Fruit fly (Drosophila melanogaster) whole organism, larva: ENCODE results near the gene SA2.

ENCODE experiments used
- noc ChIP-seq: fragments of 200-800 bp; sonication (Bioruptor generic); optimal IDR thresholded peaks from 3 replicates; lab custom pipeline; 2019; ENCODE audit warnings: missing biosample characterization, mild to moderate bottlenecking, missing genetic modification characterization, moderate library complexity

SA2 gene

DNA sequence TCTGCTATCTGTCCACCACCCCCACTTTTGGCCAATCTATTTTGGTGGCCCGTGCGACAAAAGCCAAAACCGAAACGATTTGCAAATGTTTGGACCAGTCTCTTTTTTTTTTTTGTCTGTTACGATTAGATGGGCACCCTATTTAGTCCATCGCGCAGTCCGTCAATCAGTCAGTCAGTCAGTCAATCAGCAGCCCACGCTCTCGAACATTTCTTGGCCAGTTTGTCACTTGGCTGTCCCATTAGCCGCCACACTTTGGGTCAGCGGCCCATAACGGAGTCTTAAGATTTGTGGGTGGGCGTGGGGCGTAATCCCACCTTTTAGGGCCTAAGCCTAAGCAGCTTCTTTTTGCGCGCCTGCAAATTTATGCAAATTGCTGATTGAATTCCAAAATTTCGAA lies 43.2 kb downstream of the SA2 start:
- TF ChIP-seq noc (tag; lab: Kevin White, UChicago), result no peak

DNA sequence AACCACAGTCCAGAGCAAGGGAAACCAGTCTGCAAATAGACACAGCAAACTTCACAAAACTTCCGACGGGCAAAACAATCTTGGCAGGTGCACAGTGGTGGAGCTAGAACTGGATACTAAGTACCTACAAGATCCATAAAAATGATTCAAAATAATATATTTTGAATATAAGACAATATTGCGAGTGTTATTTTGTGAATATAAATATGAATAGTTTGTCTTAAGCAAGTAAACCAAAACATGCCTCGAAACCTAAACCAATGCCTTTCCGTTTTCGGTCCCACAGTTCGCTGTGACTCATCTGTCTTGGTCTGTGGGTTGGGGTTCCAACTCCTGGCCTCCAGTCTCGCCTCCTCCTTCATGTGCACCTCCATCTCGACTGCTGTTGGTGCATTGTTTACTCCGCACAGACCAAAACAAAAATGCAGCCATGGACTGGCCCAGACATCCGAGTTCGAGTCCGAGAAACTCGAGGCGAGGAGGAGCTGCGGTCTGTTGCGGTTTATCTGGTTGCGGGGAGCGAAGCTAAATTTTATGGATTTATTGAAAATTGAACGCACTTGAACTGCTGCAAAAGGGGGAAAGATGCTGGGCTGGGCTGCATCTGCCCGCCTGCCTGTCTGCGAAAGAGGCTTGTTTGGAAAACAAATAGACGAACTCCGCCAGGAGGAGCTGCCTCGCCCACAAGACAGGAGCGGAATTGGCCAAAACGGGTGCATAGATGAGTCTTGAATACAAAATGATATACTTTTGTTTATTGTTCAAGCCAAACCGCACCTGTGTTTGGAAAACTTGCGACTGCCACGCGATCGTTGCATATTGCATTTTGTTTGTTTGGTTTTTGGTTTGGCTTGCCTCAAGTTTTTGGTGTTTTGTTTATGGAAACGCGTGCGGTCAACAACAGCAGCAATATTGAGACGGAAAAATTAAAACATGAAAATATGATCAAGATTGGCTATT lies 45.4 kb downstream of the SA2 start:
- TF ChIP-seq noc (tag; lab: Kevin White, UChicago), result no peak

DNA sequence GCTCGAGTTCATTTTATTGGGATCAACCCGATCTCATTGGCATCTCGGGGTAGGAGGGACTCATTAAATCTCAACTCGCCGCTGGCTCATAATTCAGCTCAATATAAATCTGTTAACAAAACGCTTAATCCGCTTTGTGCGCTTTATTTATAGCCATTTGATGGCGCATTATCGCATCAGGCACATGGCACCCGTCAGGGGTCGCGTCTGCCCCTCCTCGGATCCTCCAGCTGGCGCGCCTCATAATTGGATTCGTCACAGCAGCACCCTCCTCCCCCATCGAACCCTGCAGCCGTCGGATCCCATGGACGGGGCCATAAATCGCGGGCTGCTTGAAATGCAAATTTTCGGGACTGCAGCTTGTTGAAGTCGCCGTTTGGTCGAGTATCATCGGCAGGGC lies 47.3 kb downstream of the SA2 start:
- no peak for TF ChIP-seq noc (tag; lab: Kevin White, UChicago)

DNA sequence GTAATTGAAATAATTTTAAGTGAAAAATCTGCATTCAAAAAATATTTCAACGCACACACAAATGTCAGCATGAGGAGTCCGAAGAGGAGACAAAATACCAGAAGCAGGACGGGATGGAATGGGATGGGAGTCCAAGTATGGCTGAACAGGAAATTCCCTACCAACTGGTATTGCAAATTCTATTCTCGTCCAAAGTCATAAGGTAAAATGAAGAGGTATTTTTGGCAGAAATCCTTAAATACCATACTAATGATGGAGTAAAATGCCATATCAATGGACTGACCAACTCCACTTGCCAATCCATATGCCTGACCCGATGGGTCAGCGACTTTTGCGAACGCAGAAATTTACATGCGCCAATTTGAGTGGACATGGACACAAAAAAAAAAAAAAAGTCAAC lies 48.8 kb downstream of the SA2 start:
- no peak for TF ChIP-seq noc (tag; lab: Kevin White, UChicago)

DNA sequence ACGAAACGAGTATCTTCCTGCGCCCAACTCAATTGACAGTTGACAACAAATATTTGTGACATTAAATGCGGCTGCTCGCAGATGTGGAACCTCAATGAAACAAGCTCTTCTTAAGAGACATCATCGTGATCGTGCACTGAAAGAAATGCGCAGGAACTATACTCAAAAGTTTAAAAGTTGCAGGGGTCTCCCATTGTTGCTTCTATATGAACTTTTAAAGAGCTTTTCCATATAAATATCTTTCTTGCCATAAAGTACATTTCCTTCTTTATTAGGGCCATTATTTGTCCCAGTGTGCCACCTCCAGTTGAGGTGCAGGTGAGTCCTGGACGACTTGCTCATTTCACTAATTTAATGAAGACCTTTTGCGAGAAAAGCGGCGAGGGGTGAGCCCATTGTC lies 49.6 kb downstream of the SA2 start:
- TF ChIP-seq noc (tag; lab: Kevin White, UChicago), result no peak

DNA sequence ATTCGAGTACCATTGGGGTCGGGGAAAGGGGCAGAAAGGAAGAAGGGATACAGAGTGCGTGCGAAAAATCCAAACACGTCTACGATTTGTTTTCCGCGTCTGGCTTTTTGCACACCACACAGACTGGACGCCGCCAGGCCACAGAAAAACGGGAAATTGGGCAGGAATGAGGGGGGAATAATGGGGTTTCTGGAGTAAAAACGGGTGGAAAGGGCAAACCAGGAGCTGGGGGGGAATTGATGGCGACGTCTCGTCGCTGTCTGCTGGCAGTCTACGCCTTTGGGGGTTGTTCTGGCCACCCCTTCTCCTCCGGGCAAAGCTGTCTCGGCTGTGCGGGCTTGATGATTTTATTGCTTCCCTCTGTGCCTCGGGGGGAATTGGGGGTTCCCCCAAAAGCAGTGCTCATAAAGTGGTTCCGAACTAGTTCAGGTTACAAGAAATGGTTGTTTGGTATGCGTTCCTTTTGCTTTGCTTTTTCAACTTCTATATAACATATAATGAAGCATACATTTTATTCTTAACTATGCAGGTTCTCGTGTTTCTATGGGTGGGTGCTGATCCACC lies 51.9 kb downstream of the SA2 start:
- TF ChIP-seq noc (tag; lab: Kevin White, UChicago), result no peak
